Worm (Caenorhabditis elegans) whole organism, early embryonic: ENCODE measurements around the gene F40F8.12.

Source experiments
- F13C5.2 ChIP-seq: sonication (generic microtip); optimal IDR thresholded peaks from 2 replicates; lab custom pipeline; 2017; ENCODE audit warnings: mild to moderate bottlenecking, missing genetic modification characterization, inconsistent platforms, missing compliant biosample characterization
- ets-7 ChIP-seq: sonication (generic microtip); optimal IDR thresholded peaks from 2 replicates; lab custom pipeline; 2016; ENCODE audit warnings: missing genotype, missing genetic modification characterization, missing compliant biosample characterization
- flt-1 ChIP-seq: fragments of 200-800 bp; sonication (Bioruptor generic); IDR thresholded peaks from 2 replicates; pipeline ENCODE4 v1.3.6; 2022; ENCODE audit warnings: missing genetic modification characterization, missing compliant biosample characterization
- hmbx-1 ChIP-seq: sonication (generic microtip); optimal IDR thresholded peaks from 2 replicates; lab custom pipeline; 2016; ENCODE audit warnings: mild to moderate bottlenecking, missing genetic modification characterization, missing compliant biosample characterization
- pes-1 ChIP-seq: fragments of 200-800 bp; sonication (Bioruptor generic); IDR thresholded peaks from 2 replicates; pipeline ENCODE4 v1.3.6; 2022; ENCODE audit warnings: missing genetic modification reagents, missing genetic modification characterization, missing compliant biosample characterization
- tbx-37 ChIP-seq: fragments of 200-800 bp; sonication (Bioruptor generic); conservative IDR thresholded peaks from 2 replicates; pipeline ENCODE4 v1.3.6; 2022; ENCODE audit warnings: missing genetic modification reagents, missing genetic modification characterization, missing compliant biosample characterization
- tra-4 ChIP-seq: sonication (generic microtip); optimal IDR thresholded peaks from 2 replicates; lab custom pipeline; 2017; ENCODE audit warnings: missing genetic modification characterization, missing compliant biosample characterization

F40F8.12 gene

DNA sequence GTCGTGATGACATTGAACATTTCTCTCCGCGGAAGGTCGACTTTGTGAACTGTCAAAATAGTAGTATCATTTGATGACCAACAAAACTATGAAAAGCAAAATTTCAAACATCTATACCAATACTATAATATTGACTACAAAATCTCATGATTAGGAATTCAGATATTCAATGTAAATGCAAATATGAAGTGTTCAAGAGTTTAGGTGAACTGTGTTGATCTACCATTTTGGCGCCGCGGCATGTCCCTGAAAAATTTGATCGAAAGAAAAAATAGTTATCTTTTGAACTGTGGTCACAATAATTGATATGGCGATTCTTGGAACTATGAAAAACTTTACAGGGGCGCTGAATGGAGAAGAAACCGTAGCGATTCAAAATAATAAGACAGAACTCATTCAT is 49.1 kb downstream of the F40F8.12 start:
- no peak for TF ChIP-seq hmbx-1 (tag; lab: Kevin White, UChicago)
- no peak for TF ChIP-seq tra-4 (tag; lab: Kevin White, UChicago)
- TF ChIP-seq pes-1 (GFP tag; lab: Robert Waterston, UW), result no peak
- TF ChIP-seq tbx-37 (GFP tag; lab: Robert Waterston, UW), result no peak
- TF ChIP-seq F13C5.2 (tag; lab: Kevin White, UChicago), result no peak
- no peak for TF ChIP-seq ets-7 (tag; lab: Kevin White, UChicago)
- no peak for TF ChIP-seq flt-1 (GFP tag; lab: Robert Waterston, UW)
